Fruit fly (Drosophila melanogaster) whole organism, pupa: Measurements from ENCODE around the gene Mdh2.

ENCODE experiments used
- CG10348 ChIP-seq: fragments of 200-800 bp; sonication (Bioruptor generic); IDR thresholded peaks from 2 replicates; pipeline ENCODE4 v1.3.6; 2022; ENCODE audit warnings: missing biosample characterization, missing genetic modification characterization
- CG12605 ChIP-seq: fragments of 200-800 bp; sonication (Bioruptor generic); IDR thresholded peaks from 2 replicates; pipeline ENCODE4 v1.3.6; 2022; ENCODE audit warnings: missing biosample characterization, missing genetic modification characterization
- CG13204 ChIP-seq: fragments of 200-800 bp; sonication (Bioruptor generic); optimal IDR thresholded peaks from 2 replicates; lab custom pipeline; 2018; ENCODE audit warnings: missing biosample characterization, mild to moderate bottlenecking, missing genetic modification characterization, moderate library complexity
- CG14655 ChIP-seq: fragments of 200-800 bp; sonication (Bioruptor generic); optimal IDR thresholded peaks from 3 replicates; lab custom pipeline; 2017; ENCODE audit warnings: mild to moderate bottlenecking, missing biosample characterization, missing genetic modification reagents, missing genetic modification characterization
- CG15710 ChIP-seq: fragments of 200-800 bp; sonication (Bioruptor generic); optimal IDR thresholded peaks from 2 replicates; lab custom pipeline; 2018; ENCODE audit warnings: missing biosample characterization, mild to moderate bottlenecking, missing genetic modification characterization, moderate library complexity
- CG17806 ChIP-seq: fragments of 200-800 bp; sonication (Bioruptor generic); optimal IDR thresholded peaks from 2 replicates; lab custom pipeline; 2018; ENCODE audit warnings: missing biosample characterization, mild to moderate bottlenecking, missing genetic modification characterization, moderate library complexity
- CG32121 ChIP-seq: fragments of 200-800 bp; sonication (Bioruptor generic); IDR thresholded peaks from 2 replicates; pipeline ENCODE4 v1.3.6; 2022; ENCODE audit warnings: missing biosample characterization, missing genetic modification characterization
- CG34367 ChIP-seq: fragments of 200-800 bp; sonication (Bioruptor generic); optimal IDR thresholded peaks from 2 replicates; lab custom pipeline; 2018; ENCODE audit warnings: missing biosample characterization, mild to moderate bottlenecking, missing genetic modification characterization
- CG4496 ChIP-seq: fragments of 200-800 bp; sonication (Bioruptor generic); IDR thresholded peaks from 3 replicates; pipeline ENCODE4 v1.3.6; 2022; ENCODE audit warnings: missing biosample characterization, missing genetic modification characterization
- CG8159 ChIP-seq: fragments of 200-800 bp; sonication (Bioruptor generic); optimal IDR thresholded peaks from 3 replicates; lab custom pipeline; 2018; ENCODE audit warnings: missing biosample characterization, mild to moderate bottlenecking, missing genetic modification characterization, moderate library complexity
- CG8301 ChIP-seq: fragments of 200-800 bp; sonication (Bioruptor generic); optimal IDR thresholded peaks from 2 replicates; lab custom pipeline; 2018; ENCODE audit warnings: missing biosample characterization, mild to moderate bottlenecking, missing genetic modification characterization
- CG9948 ChIP-seq: fragments of 200-800 bp; sonication (Bioruptor generic); optimal IDR thresholded peaks from 2 replicates; lab custom pipeline; 2018; ENCODE audit warnings: missing biosample characterization, mild to moderate bottlenecking, missing genetic modification characterization, moderate library complexity
- D1 ChIP-seq: fragments of 200-800 bp; sonication (Bioruptor generic); optimal IDR thresholded peaks from 2 replicates; lab custom pipeline; 2018; ENCODE audit warnings: missing biosample characterization, mild to moderate bottlenecking, missing genetic modification characterization, moderate library complexity
- EcR ChIP-seq: fragments of 200-800 bp; sonication (Bioruptor generic); optimal IDR thresholded peaks from 3 replicates; lab custom pipeline; 2019; ENCODE audit warnings: missing biosample characterization, missing genetic modification characterization, mild to moderate bottlenecking, moderate library complexity, missing genetic modification reagents
- Ets98B ChIP-seq: fragments of 200-800 bp; sonication (Bioruptor generic); IDR thresholded peaks from 2 replicates; pipeline ENCODE4 v1.3.6; 2022; ENCODE audit warnings: missing biosample characterization, missing genetic modification characterization
- Pif1A ChIP-seq: fragments of 200-800 bp; sonication (Bioruptor generic); optimal IDR thresholded peaks from 3 replicates; lab custom pipeline; 2016; ENCODE audit warnings: missing biosample characterization, missing genetic modification characterization
- Pif1B ChIP-seq: fragments of 200-800 bp; sonication (Bioruptor generic); optimal IDR thresholded peaks from 3 replicates; lab custom pipeline; 2016; ENCODE audit warnings: missing biosample characterization, missing genetic modification characterization
- Snoo ChIP-seq: fragments of 200-800 bp; sonication (Bioruptor generic); optimal IDR thresholded peaks from 3 replicates; lab custom pipeline; 2017; ENCODE audit warnings: missing biosample characterization, mild to moderate bottlenecking, missing genetic modification characterization, inconsistent platforms
- fd96Ca ChIP-seq: fragments of 200-800 bp; sonication (Bioruptor generic); IDR thresholded peaks from 3 replicates; pipeline ENCODE4 v1.3.6; 2022; ENCODE audit warnings: missing biosample characterization, missing genetic modification characterization
- gl ChIP-seq: fragments of 200-800 bp; sonication (Bioruptor generic); optimal IDR thresholded peaks from 2 replicates; lab custom pipeline; 2018; ENCODE audit warnings: missing biosample characterization, mild to moderate bottlenecking, missing genetic modification characterization
- rn ChIP-seq: fragments of 200-800 bp; sonication (Bioruptor generic); IDR thresholded peaks from 2 replicates; pipeline ENCODE4 v1.3.6; 2022; ENCODE audit warnings: missing biosample characterization, missing genetic modification characterization

Mdh2 gene

dm6 chr3R:18252578-18252977, 26.4 kb downstream of the Mdh2 start, which contains the start of gene CG12320:
CG12320 (minus strand) TSS chr3R:18252734.
- TF ChIP-seq CG8159 (tag; lab: Kevin White, UChicago) (no peak), Snoo (tag; lab: Kevin White, UChicago) (no peak), CG13204 (GFP tag; lab: Kevin White, UChicago) (no peak), CG9948 (tag; lab: Kevin White, UChicago) (no peak), gl (no peak), fd96Ca (GFP tag; lab: Robert Waterston, UW) (no peak), CG10348 (GFP tag; lab: Robert Waterston, UW) (no peak), Pif1A (GFP tag; lab: Kevin White, UChicago) (no peak), CG12605 (no peak), CG15710 (tag; lab: Kevin White, UChicago) (no peak), D1 (tag; lab: Kevin White, UChicago) (no peak), CG14655 (GFP tag; lab: Kevin White, UChicago) (no peak), Ets98B (GFP tag; lab: Robert Waterston, UW) (no peak), EcR (GFP tag; lab: Kevin White, UChicago) (no peak), CG32121 (GFP tag; lab: Robert Waterston, UW) (no peak), CG8301 (no peak), CG4496 (no peak), Pif1B (no peak), CG17806 (tag; lab: Kevin White, UChicago) (no peak), CG34367 (tag; lab: Kevin White, UChicago) (no peak)

dm6 chr3R:18255281-18255680, 29.1 kb downstream of the Mdh2 start, which contains the start of the genes Ada2a, Polr2D, Tgs1 and moi:
Ada2a (minus strand) TSS chr3R:18255487.
Polr2D (minus strand) TSS chr3R:18255487.
Tgs1 (plus strand) TSS chr3R:18255530.
moi (plus strand) TSS chr3R:18255530.
- TF ChIP-seq D1 (tag; lab: Kevin White, UChicago) = no peak
- no peak for TF ChIP-seq rn
- TF ChIP-seq fd96Ca (GFP tag; lab: Robert Waterston, UW) = no peak
- TF ChIP-seq CG17806 (tag; lab: Kevin White, UChicago) = no peak
- no peak for TF ChIP-seq CG34367 (tag; lab: Kevin White, UChicago)
- no peak for TF ChIP-seq CG4496
- TF ChIP-seq CG12605 = no peak
- TF ChIP-seq CG13204 (GFP tag; lab: Kevin White, UChicago) = no peak

- TF ChIP-seq CG14655 (GFP tag; lab: Kevin White, UChicago) = no peak
Observed at dm6 chr3R:18260016-18260415, 33.8 kb downstream of the Mdh2 start.

dm6 chr3R:18261602-18262001, 35.4 kb downstream of the Mdh2 start:
- TF ChIP-seq CG14655 (GFP tag; lab: Kevin White, UChicago) (no peak), CG17806 (tag; lab: Kevin White, UChicago) (no peak), CG12605 (no peak), fd96Ca (GFP tag; lab: Robert Waterston, UW) (no peak), CG4496 (no peak), Snoo (tag; lab: Kevin White, UChicago) (no peak), Pif1A (GFP tag; lab: Kevin White, UChicago) (no peak), CG10348 (GFP tag; lab: Robert Waterston, UW) (no peak), CG13204 (GFP tag; lab: Kevin White, UChicago) (no peak), CG15710 (tag; lab: Kevin White, UChicago) (no peak), D1 (tag; lab: Kevin White, UChicago) (no peak), rn (no peak), Ets98B (GFP tag; lab: Robert Waterston, UW) (no peak), CG8159 (tag; lab: Kevin White, UChicago) (no peak), Pif1B (no peak), gl (no peak)
- TF ChIP-seq, all 21 proteins: peak for 0

- TF ChIP-seq CG8159 (tag; lab: Kevin White, UChicago) = no peak
- no peak for TF ChIP-seq CG14655 (GFP tag; lab: Kevin White, UChicago)
- TF ChIP-seq CG13204 (GFP tag; lab: Kevin White, UChicago) = no peak
- TF ChIP-seq CG15710 (tag; lab: Kevin White, UChicago) = no peak
- TF ChIP-seq CG17806 (tag; lab: Kevin White, UChicago) = no peak
- no peak for TF ChIP-seq CG4496
- no peak for TF ChIP-seq D1 (tag; lab: Kevin White, UChicago)
- no peak for TF ChIP-seq CG10348 (GFP tag; lab: Robert Waterston, UW)
- TF ChIP-seq EcR (GFP tag; lab: Kevin White, UChicago) = no peak
- no peak for TF ChIP-seq fd96Ca (GFP tag; lab: Robert Waterston, UW)
- TF ChIP-seq gl = no peak
Observed at dm6 chr3R:18265275-18265674, 39.1 kb downstream of the Mdh2 start.

- TF ChIP-seq fd96Ca (GFP tag; lab: Robert Waterston, UW) = no peak
- TF ChIP-seq gl = no peak
- TF ChIP-seq CG4496 = no peak
- TF ChIP-seq CG8159 (tag; lab: Kevin White, UChicago) = no peak
- TF ChIP-seq EcR (GFP tag; lab: Kevin White, UChicago) = no peak
- TF ChIP-seq CG32121 (GFP tag; lab: Robert Waterston, UW) = no peak
- TF ChIP-seq CG13204 (GFP tag; lab: Kevin White, UChicago) = no peak
- no peak for TF ChIP-seq CG15710 (tag; lab: Kevin White, UChicago)
- no peak for TF ChIP-seq CG17806 (tag; lab: Kevin White, UChicago)
- TF ChIP-seq CG12605 = no peak
- TF ChIP-seq CG10348 (GFP tag; lab: Robert Waterston, UW) = no peak
- TF ChIP-seq Pif1B = no peak
- TF ChIP-seq D1 (tag; lab: Kevin White, UChicago) = no peak
- TF ChIP-seq Pif1A (GFP tag; lab: Kevin White, UChicago) = no peak
- no peak for TF ChIP-seq CG9948 (tag; lab: Kevin White, UChicago)
- no peak for TF ChIP-seq CG34367 (tag; lab: Kevin White, UChicago)
- TF ChIP-seq CG14655 (GFP tag; lab: Kevin White, UChicago) = no peak
- no peak for TF ChIP-seq rn
Observed at dm6 chr3R:18266665-18267064, 40.5 kb downstream of the Mdh2 start.
